Worm (Caenorhabditis elegans) whole organism, young adult: ENCODE results near the gene nspc-4.

ENCODE experiments used
- F22D6.2 ChIP-seq: sonication (generic microtip); optimal IDR thresholded peaks from 2 replicates; lab custom pipeline; 2016; ENCODE audit warnings: mild to moderate bottlenecking, missing genetic modification characterization, missing compliant biosample characterization
- F33H1.4 ChIP-seq: fragments of 200-800 bp; sonication (Bioruptor generic); IDR thresholded peaks from 2 replicates; pipeline ENCODE4 v1.3.6; 2022; ENCODE audit warnings: missing genetic modification reagents, missing genetic modification characterization, missing compliant biosample characterization
- K11D2.4 ChIP-seq: fragments of 200-800 bp; sonication (Bioruptor generic); IDR thresholded peaks from 2 replicates; pipeline ENCODE4 v1.3.6; 2022; ENCODE audit warnings: missing genetic modification reagents, missing genetic modification characterization, missing compliant biosample characterization
- Y67H2A.10 ChIP-seq: fragments of 200-800 bp; sonication (Bioruptor generic); conservative IDR thresholded peaks from 2 replicates; pipeline ENCODE4 v1.3.6; 2022; ENCODE audit warnings: missing genetic modification reagents, missing genetic modification characterization, missing compliant biosample characterization
- bed-2 ChIP-seq: fragments of 200-800 bp; sonication (Bioruptor generic); IDR thresholded peaks from 2 replicates; pipeline ENCODE4 v1.3.6; 2022; ENCODE audit warnings: missing genetic modification reagents, missing genetic modification characterization, missing compliant biosample characterization
- ceh-40 ChIP-seq: fragments of 200-800 bp; sonication (Bioruptor generic); IDR thresholded peaks from 2 replicates; pipeline ENCODE4 v1.3.6; 2022; ENCODE audit warnings: missing genetic modification characterization, missing compliant biosample characterization
- efl-1 ChIP-seq: fragments of 150-350 bp; optimal IDR thresholded peaks from 2 replicates; lab custom pipeline; 2014; ENCODE audit warnings: missing biosample characterization, missing genetic modification reagents, missing genetic modification characterization
- fkh-3 ChIP-seq: sonication (generic microtip); optimal IDR thresholded peaks from 2 replicates; lab custom pipeline; 2016; ENCODE audit warnings: mild to moderate bottlenecking, missing genetic modification characterization, missing compliant biosample characterization
- lin-54 ChIP-seq: fragments of 200-800 bp; sonication (Bioruptor generic); optimal IDR thresholded peaks from 2 replicates; lab custom pipeline; 2018; ENCODE audit warnings: mild to moderate bottlenecking, missing genetic modification characterization, missing compliant biosample characterization
- madf-3 ChIP-seq: fragments of 200-800 bp; sonication (Bioruptor generic); IDR thresholded peaks from 2 replicates; pipeline ENCODE4 v1.3.6; 2022; ENCODE audit warnings: missing genetic modification reagents, missing genetic modification characterization, missing compliant biosample characterization

DNA sequence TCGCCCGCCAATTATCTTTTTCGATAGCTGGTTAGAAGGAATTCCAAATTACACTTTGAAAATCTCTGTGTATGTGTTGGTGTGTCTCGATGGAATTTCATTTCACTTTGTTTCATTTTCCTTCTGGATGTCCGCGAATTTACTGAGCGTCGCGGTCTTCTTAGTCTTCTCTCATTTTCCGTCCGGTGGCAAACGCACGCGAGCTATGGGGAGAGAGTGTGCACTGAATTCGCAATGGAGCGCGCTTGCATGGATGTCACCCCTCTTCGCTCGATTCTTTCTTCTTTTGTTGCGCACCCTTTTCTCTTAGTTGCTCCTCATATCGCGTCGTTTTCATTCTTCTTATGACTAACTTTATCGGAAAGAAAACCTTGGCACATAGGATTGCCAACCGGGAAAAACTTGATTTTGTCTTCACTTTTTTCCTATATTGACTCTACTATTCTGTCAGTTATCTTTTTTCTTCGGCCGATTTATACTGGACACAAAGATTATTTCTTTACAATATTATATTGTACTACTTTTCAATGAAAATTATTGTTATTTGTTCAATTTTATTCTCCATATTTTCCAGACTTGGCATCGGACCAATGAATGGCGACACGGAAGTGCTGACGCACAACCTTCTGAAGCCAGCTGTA lies 13.6 kb upstream of the nspc-4 start, which contains the start of gene dhhc-14:
- no peak for TF ChIP-seq F33H1.4
- TF ChIP-seq madf-3 (GFP tag; lab: Robert Waterston, UW), result no peak
- TF ChIP-seq efl-1 (GFP tag; lab: Kevin White, UChicago), result no peak
- no peak for TF ChIP-seq ceh-40 (GFP tag; lab: Robert Waterston, UW)
- TF ChIP-seq bed-2 (GFP tag; lab: Robert Waterston, UW), result no peak
- TF ChIP-seq lin-54 (GFP tag; lab: Kevin White, UChicago), result no peak
- no peak for TF ChIP-seq F22D6.2
- no peak for TF ChIP-seq fkh-3 (tag; lab: Kevin White, UChicago)
- TF ChIP-seq Y67H2A.10 (GFP tag; lab: Robert Waterston, UW), result no peak
- no peak for TF ChIP-seq K11D2.4 (GFP tag; lab: Robert Waterston, UW)
